Fruit fly (Drosophila melanogaster): ENCODE measurements around the gene BoYb.

The BoYb gene

DNA sequence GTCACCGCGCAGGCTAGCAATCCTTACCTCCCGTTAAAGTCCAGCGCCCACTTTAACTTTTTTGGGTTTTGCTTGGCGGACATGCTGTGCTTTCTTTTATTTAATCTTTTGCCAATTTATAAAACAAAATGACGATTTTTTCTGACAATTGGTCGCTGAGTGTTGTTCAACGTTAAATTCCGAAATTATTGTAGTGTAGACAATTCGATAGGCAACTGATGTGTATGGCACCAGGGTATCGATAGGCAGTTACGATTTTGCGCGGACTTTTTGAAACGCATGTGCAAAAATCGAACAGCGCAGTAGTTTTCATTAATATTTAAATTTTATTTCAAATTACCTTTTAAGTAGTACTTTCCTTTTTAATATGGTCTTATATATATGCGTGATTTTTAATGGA lies 33.6 kb upstream of the BoYb start, which contains the start of gene EMC4 (continued):
- TF ChIP-seq CG13424 (tag; optimal IDR thresholded peaks at IDR 0.05): peak; percentile 7
- TF ChIP-seq zfh2 (GFP tag; optimal IDR thresholded peaks at IDR 0.05): peak; percentile 62
- TF ChIP-seq cad (GFP tag; optimal IDR thresholded peaks at IDR 0.05): no peak
- no peak for TF ChIP-seq pros (GFP tag; optimal IDR thresholded peaks at IDR 0.05)
- TF ChIP-seq sim (GFP tag; IDR thresholded peaks at IDR 0.05): no peak
- TF ChIP-seq CG15011 (GFP tag; optimal IDR thresholded peaks at IDR 0.05): no peak
- no peak for TF ChIP-seq prd (optimal IDR thresholded peaks at IDR 0.05)
- no peak for TF ChIP-seq prd (GFP tag; IDR thresholded peaks at IDR 0.05)
- no peak for TF ChIP-seq lov (optimal IDR thresholded peaks at IDR 0.05)
- no peak for TF ChIP-seq lov (GFP tag; IDR thresholded peaks at IDR 0.05)
- TF ChIP-seq jigr1 (GFP tag; IDR thresholded peaks at IDR 0.05): no peak
- TF ChIP-seq CG2120 (GFP tag; optimal IDR thresholded peaks at IDR 0.05): peak; percentile 76
- peak; percentile 38 for TF ChIP-seq CG13894 (tag; optimal IDR thresholded peaks at IDR 0.05)
- TF ChIP-seq CG4854 (GFP tag; optimal IDR thresholded peaks at IDR 0.05): peak; percentile 53
- TF ChIP-seq CG14014 (GFP tag; IDR thresholded peaks at IDR 0.05): peak; percentile 44; the same call in 1 of the 2 replicates
- TF ChIP-seq knrl (GFP tag; IDR thresholded peaks at IDR 0.05; ENCODE audit: partially characterized antibody): peak; percentile 42; the same call in 2 of the 3 replicates
- TF ChIP-seq p53 (GFP tag; optimal IDR thresholded peaks at IDR 0.05): no peak
- no peak for TF ChIP-seq CG9215 (GFP tag; IDR thresholded peaks at IDR 0.05)
- no peak for TF ChIP-seq CG8089 (GFP tag; optimal IDR thresholded peaks at IDR 0.05)
- TF ChIP-seq Max (GFP tag; optimal IDR thresholded peaks at IDR 0.05): peak; percentile 6
- TF ChIP-seq dmrt99B (tag; optimal IDR thresholded peaks at IDR 0.05): no peak
- peak; percentile 74 for TF ChIP-seq vvl (GFP tag; IDR thresholded peaks at IDR 0.05)
- no peak for TF ChIP-seq bigmax (GFP tag; optimal IDR thresholded peaks at IDR 0.05)
- peak; percentile 93 for TF ChIP-seq CG2116 (GFP tag; optimal IDR thresholded peaks at IDR 0.05)
- peak; percentile 48 for TF ChIP-seq CG30403 (GFP tag; optimal IDR thresholded peaks at IDR 0.05)
- TF ChIP-seq onecut (GFP tag; IDR thresholded peaks at IDR 0.05): peak; percentile 35
- TF ChIP-seq Jarid2 (GFP tag; optimal IDR thresholded peaks at IDR 0.05): no peak
- TF ChIP-seq nerfin-2 (GFP tag; IDR thresholded peaks at IDR 0.05; ENCODE audit: partially characterized antibody): peak; percentile 40; the same call in 1 of the 2 replicates
- no peak for TF ChIP-seq Trl (optimal IDR thresholded peaks at IDR 0.05)
- TF ChIP-seq Trl (GFP tag; optimal IDR thresholded peaks at IDR 0.05): peak; percentile 42
- peak; percentile 76 for TF ChIP-seq bbx (GFP tag; IDR thresholded peaks at IDR 0.05; ENCODE audit: partially characterized antibody)
- TF ChIP-seq CG1603 (tag; optimal IDR thresholded peaks at IDR 0.05): peak; percentile 57
- TF ChIP-seq kah (GFP tag; optimal IDR thresholded peaks at IDR 0.05): no peak
- TF ChIP-seq CG8924 (tag; optimal IDR thresholded peaks at IDR 0.05): peak; percentile 56
- TF ChIP-seq gro (GFP tag; optimal IDR thresholded peaks at IDR 0.05): peak; percentile 76
- no peak for TF ChIP-seq odd (GFP tag; optimal IDR thresholded peaks at IDR 0.05)
- TF ChIP-seq ERR (GFP tag; optimal IDR thresholded peaks at IDR 0.05): peak; percentile 37
- TF ChIP-seq CG16863 (GFP tag; optimal IDR thresholded peaks at IDR 0.05): peak; percentile 35
- TF ChIP-seq Oaz (GFP tag; IDR thresholded peaks at IDR 0.05): no peak
- no peak; the same call in 1 of the 2 replicates for TF ChIP-seq stc (GFP tag; IDR thresholded peaks at IDR 0.05)
- peak; percentile 29; the same call in 1 of the 2 replicates for TF ChIP-seq CG4360 (GFP tag; IDR thresholded peaks at IDR 0.05)
- no peak for TF ChIP-seq ab (GFP tag; optimal IDR thresholded peaks at IDR 0.05)
- TF ChIP-seq tna (GFP tag; IDR thresholded peaks at IDR 0.05; ENCODE audit: partially characterized antibody): peak; percentile 50; the same call in 1 of the 2 replicates
- no peak for TF ChIP-seq ap (GFP tag; IDR thresholded peaks at IDR 0.05)
- no peak for TF ChIP-seq psq (GFP tag; optimal IDR thresholded peaks at IDR 0.05)
- TF ChIP-seq Chrac-16 (GFP tag; optimal IDR thresholded peaks at IDR 0.05): peak; percentile 39
- TF ChIP-seq CG34422 (GFP tag; IDR thresholded peaks at IDR 0.05): 0 out of 3 replicates have a peak, but pooled peaks have one; percentile 18
- peak; percentile 30 for TF ChIP-seq Sin3A (optimal IDR thresholded peaks at IDR 0.05)
- TF ChIP-seq tll (GFP tag; optimal IDR thresholded peaks at IDR 0.05): no peak
- TF ChIP-seq pnt (GFP tag; optimal IDR thresholded peaks at IDR 0.05): no peak
- TF ChIP-seq CG4820 (GFP tag; optimal IDR thresholded peaks at IDR 0.05): no peak
- TF ChIP-seq CG9437 (GFP tag; optimal IDR thresholded peaks at IDR 0.05): peak; percentile 33

Data from whole organism, embryonic.